Worm (Caenorhabditis elegans) whole organism, L3 larva: ENCODE measurements around the gene E01G4.6.

Experiments
- ceh-16 ChIP-seq: sonication (generic microtip); optimal IDR thresholded peaks from 2 replicates; lab custom pipeline; 2017; ENCODE audit warnings: missing biosample characterization, missing genetic modification characterization
- ceh-28 ChIP-seq: fragments of 150-350 bp; optimal IDR thresholded peaks from 2 replicates; lab custom pipeline; 2014; ENCODE audit warnings: missing biosample characterization, missing genetic modification reagents, missing genetic modification characterization
- elt-1 ChIP-seq: fragments of 150-350 bp; optimal IDR thresholded peaks from 2 replicates; lab custom pipeline; 2014; ENCODE audit warnings: missing biosample characterization, missing genetic modification characterization
- elt-2 ChIP-seq: sonication (generic microtip); optimal IDR thresholded peaks from 2 replicates; lab custom pipeline; 2016; ENCODE audit warnings: missing genetic modification reagents, mild to moderate bottlenecking, missing genetic modification characterization, missing compliant biosample characterization
- elt-3 ChIP-seq, 3 experiments: fragments of 150-350 bp in 1 of 3; sonication (generic microtip) in 2 of 3; optimal IDR thresholded peaks; 2 replicates in 2 of 3; 4 replicates in 1 of 3; lab custom pipeline; 2014 to 2017; ENCODE audit warnings: missing biosample characterization in 3 of 3, missing genetic modification characterization in 3 of 3
- fkh-10 ChIP-seq: sonication (generic microtip); optimal IDR thresholded peaks from 2 replicates; lab custom pipeline; 2017; ENCODE audit warnings: missing biosample characterization, missing genetic modification reagents, missing genetic modification characterization
- jun-1 ChIP-seq: fragments of 150-350 bp; optimal IDR thresholded peaks from 2 replicates; lab custom pipeline; 2014; ENCODE audit warnings: missing biosample characterization, missing genetic modification reagents, missing genetic modification characterization
- nhr-237 ChIP-seq: fragments of 150-350 bp; optimal IDR thresholded peaks from 2 replicates; lab custom pipeline; 2014; ENCODE audit warnings: missing biosample characterization, missing genetic modification characterization
- nhr-77 ChIP-seq: fragments of 150-350 bp; optimal IDR thresholded peaks from 2 replicates; lab custom pipeline; 2014; ENCODE audit warnings: missing biosample characterization, missing genetic modification characterization
- pha-4 ChIP-seq: fragments of 150-350 bp; optimal IDR thresholded peaks from 2 replicates; lab custom pipeline; 2014; ENCODE audit warnings: missing biosample characterization, missing genetic modification reagents, missing genetic modification characterization
- pqm-1 ChIP-seq: fragments of 150-350 bp; optimal IDR thresholded peaks from 2 replicates; lab custom pipeline; 2017; ENCODE audit warnings: missing biosample characterization, missing genetic modification characterization, inconsistent platforms
- unc-39 ChIP-seq: sonication (generic microtip); optimal IDR thresholded peaks from 4 replicates; lab custom pipeline; 2017; ENCODE audit warnings: missing biosample characterization, missing genetic modification characterization
- unc-62 ChIP-seq: fragments of 150-350 bp; sonication (generic microtip); optimal IDR thresholded peaks from 4 replicates; lab custom pipeline; 2014; ENCODE audit warnings: missing biosample characterization, missing genetic modification reagents, missing genetic modification characterization

DNA sequence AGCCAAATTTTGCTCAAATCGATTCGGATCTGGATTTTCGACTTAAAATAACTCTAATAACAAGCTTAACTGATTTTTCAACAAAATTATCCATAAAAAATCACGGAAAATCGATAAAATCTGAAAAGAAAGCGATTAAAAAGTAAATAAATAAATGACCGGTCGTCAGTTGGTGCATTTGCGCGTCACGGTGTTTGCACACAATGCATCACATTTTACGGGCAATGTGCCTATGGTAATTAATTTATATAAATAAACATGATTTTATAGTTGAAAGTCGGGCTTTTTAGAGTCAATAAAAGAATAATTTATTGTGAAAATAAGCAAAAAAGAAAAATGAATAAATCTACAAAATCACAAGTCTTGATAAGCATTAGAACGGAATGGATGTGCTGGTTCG, 12.6 kb downstream of the E01G4.6 start:
- TF ChIP-seq nhr-237 (tag; lab: Kevin White, UChicago), result no peak
- no peak for TF ChIP-seq elt-3 (tag; optimal IDR thresholded peaks at IDR 0.05; lab: Kevin White, UChicago)
- no peak for TF ChIP-seq fkh-10
- no peak for TF ChIP-seq ceh-28 (tag; lab: Kevin White, UChicago)
- TF ChIP-seq ceh-16 (tag; lab: Kevin White, UChicago), result no peak
- no peak for TF ChIP-seq elt-1
- no peak for TF ChIP-seq jun-1 (tag; lab: Kevin White, UChicago)
- peak; percentile 31 for TF ChIP-seq elt-2 (tag; lab: Kevin White, UChicago)
- no peak for TF ChIP-seq unc-39 (tag; lab: Kevin White, UChicago)
- TF ChIP-seq unc-62 (GFP tag; lab: Kevin White, UChicago), result no peak
- peak; percentile 8 for TF ChIP-seq pqm-1
- TF ChIP-seq pha-4 (tag; lab: Kevin White, UChicago), result peak; percentile 89
- TF ChIP-seq nhr-77, result no peak
